Fruit fly (Drosophila melanogaster): ENCODE results near the gene Sgsf.

dm6 chr3R:12386965-12387364 lies 45.5 kb downstream of the Sgsf start, which contains the start of gene CG33098:
- TF ChIP-seq psq (optimal IDR thresholded peaks at IDR 0.05) = no peak
- no peak for TF ChIP-seq CG8478 (optimal IDR thresholded peaks at IDR 0.05)
- TF ChIP-seq EcR (GFP tag; optimal IDR thresholded peaks at IDR 0.05) = no peak
